Worm (Caenorhabditis elegans) whole organism, young adult: ENCODE measurements around the gene F20D6.1.

Experiments
- B0019.2 ChIP-seq: fragments of 200-800 bp; sonication (Bioruptor generic); conservative IDR thresholded peaks from 2 replicates; pipeline ENCODE4 v1.3.6; 2022; ENCODE audit warnings: missing genetic modification reagents, missing genetic modification characterization, missing compliant biosample characterization
- F22D6.2 ChIP-seq: sonication (generic microtip); optimal IDR thresholded peaks from 2 replicates; lab custom pipeline; 2016; ENCODE audit warnings: mild to moderate bottlenecking, missing genetic modification characterization, missing compliant biosample characterization
- K12H6.12 ChIP-seq: fragments of 200-800 bp; sonication (Bioruptor generic); optimal IDR thresholded peaks from 2 replicates; lab custom pipeline; 2018; ENCODE audit warnings: mild to moderate bottlenecking, missing genetic modification characterization, missing compliant biosample characterization
- Y79H2A.3 ChIP-seq: fragments of 200-800 bp; sonication (Bioruptor generic); conservative IDR thresholded peaks from 2 replicates; pipeline ENCODE4 v1.3.6; 2022; ENCODE audit warnings: missing genetic modification reagents, missing genetic modification characterization, missing compliant biosample characterization
- ama-1 ChIP-seq, 3 experiments: fragments of 150-350 bp in 1 of 3; sonication (generic microtip) in 2 of 3; optimal IDR thresholded peaks; 2 replicates each; lab custom pipeline; 2014 to 2018; ENCODE audit warnings: missing biosample characterization in 2 of 3, missing genetic modification characterization in 2 of 3, missing genetic modification reagents in 2 of 3
- dpl-1 ChIP-seq: fragments of 150-350 bp; optimal IDR thresholded peaks from 2 replicates; lab custom pipeline; 2014; ENCODE audit warnings: missing biosample characterization, missing genetic modification reagents, missing genetic modification characterization
- mxl-1 ChIP-seq: sonication (generic microtip); optimal IDR thresholded peaks from 2 replicates; lab custom pipeline; 2016; ENCODE audit warnings: missing genetic modification characterization, missing compliant biosample characterization
- unc-62 ChIP-seq: fragments of 150-350 bp; optimal IDR thresholded peaks from 2 replicates; lab custom pipeline; 2014; ENCODE audit warnings: missing biosample characterization, missing genetic modification reagents, missing genetic modification characterization
- zfh-2 ChIP-seq: fragments of 200-800 bp; sonication (Bioruptor generic); conservative IDR thresholded peaks from 2 replicates; pipeline ENCODE4 v1.3.6; 2022; ENCODE audit warnings: missing genetic modification reagents, missing genetic modification characterization, missing compliant biosample characterization

DNA sequence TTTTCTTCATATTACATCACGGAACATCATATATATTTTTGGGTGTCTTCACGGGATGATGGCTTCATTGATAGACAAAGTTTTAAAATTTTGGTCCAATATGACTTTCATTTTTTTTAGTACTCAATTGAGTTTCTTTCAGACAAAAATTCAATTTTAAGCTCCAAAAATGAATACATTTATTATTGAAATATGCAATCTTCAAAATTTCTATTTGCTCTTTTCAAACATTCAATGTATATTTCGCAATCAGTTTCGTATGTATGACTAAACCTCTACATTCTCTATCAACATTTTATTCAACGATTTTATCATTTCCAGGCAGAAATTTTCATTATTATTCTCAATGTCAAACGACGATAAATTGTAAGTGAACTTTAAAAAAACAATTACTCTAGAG lies 7.1 kb upstream of the F20D6.1 start, which contains the start of gene srp-8:
- TF ChIP-seq dpl-1 (GFP tag; lab: Kevin White, UChicago) (no peak), ama-1 (optimal IDR thresholded peaks at IDR 0.05; lab: Kevin White, UChicago) (no peak), ama-1 (GFP tag; optimal IDR thresholded peaks at IDR 0.05; lab: Kevin White, UChicago) (no peak), K12H6.12 (tag; lab: Kevin White, UChicago) (no peak), unc-62 (GFP tag; lab: Kevin White, UChicago) (no peak), zfh-2 (GFP tag; lab: Robert Waterston, UW) (no peak), Y79H2A.3 (GFP tag; lab: Robert Waterston, UW) (no peak), B0019.2 (GFP tag; lab: Robert Waterston, UW) (no peak), F22D6.2 (tag; lab: Kevin White, UChicago) (no peak), mxl-1 (tag; lab: Kevin White, UChicago) (no peak)
